Worm (Caenorhabditis elegans): Measurements from ENCODE around the gene dab-1.
A peak's percentile ranks its signal among the peaks of the same experiment; 100 is the strongest.

Gene dab-1

DNA sequence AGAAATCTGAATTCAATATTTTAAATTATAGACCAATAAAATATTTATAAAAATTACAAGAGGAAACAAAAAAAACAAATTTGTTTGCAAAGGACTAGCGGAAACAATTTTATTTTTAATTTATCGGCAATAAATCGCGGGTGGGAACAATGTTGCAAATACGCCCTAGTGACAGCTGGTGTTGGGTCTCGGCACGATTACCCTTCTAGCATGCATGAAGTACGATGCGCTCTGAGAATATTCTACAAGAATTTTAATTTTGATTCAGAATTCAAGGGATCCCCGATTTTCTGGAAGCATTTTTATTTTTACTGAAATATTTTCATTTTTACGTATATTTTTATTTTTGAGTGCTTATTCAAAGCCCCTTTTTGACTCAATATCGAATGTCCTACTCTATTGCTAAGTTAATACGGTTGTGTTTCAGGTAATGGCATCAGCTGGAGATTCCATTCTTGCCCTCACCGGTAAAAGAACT, 37.1 kb upstream of the dab-1 start, which contains the start of the genes mig-5 and cct-1 (continued):
- TF ChIP-seq pax-3 (tag; optimal IDR thresholded peaks at IDR 0.05) (peak; percentile 91), unc-98 (GFP tag; IDR thresholded peaks at IDR 0.05) (peak; percentile 59; the same call in 1 of the 2 replicates), unc-86 (tag; optimal IDR thresholded peaks at IDR 0.05) (peak; percentile 98), pag-3 (tag; optimal IDR thresholded peaks at IDR 0.05; ENCODE audit: borderline replicate concordance, insufficient read depth) (peak; percentile 53), C34B4.2 (tag; optimal IDR thresholded peaks at IDR 0.05) (peak; percentile 71), ama-1 (optimal IDR thresholded peaks at IDR 0.05) (peak; percentile 89), nhr-28 (tag; optimal IDR thresholded peaks at IDR 0.05) (peak; percentile 26), fos-1 (tag; optimal IDR thresholded peaks at IDR 0.05) (peak; percentile 95), lin-35 (GFP tag; optimal IDR thresholded peaks at IDR 0.05) (peak; percentile 92 to 94), unc-62 (GFP tag; optimal IDR thresholded peaks at IDR 0.05) (peak; percentile 45), mef-2 (tag; optimal IDR thresholded peaks at IDR 0.05) (peak; percentile 85), zip-4 (GFP tag; optimal IDR thresholded peaks at IDR 0.05) (peak; percentile 91), vab-15 (tag; optimal IDR thresholded peaks at IDR 0.05) (peak; percentile 94), tlp-1 (tag; optimal IDR thresholded peaks at IDR 0.05) (no peak), isw-1 (GFP tag; IDR thresholded peaks at IDR 0.05) (peak; percentile 99), skn-1 (tag; optimal IDR thresholded peaks at IDR 0.05) (peak; percentile 97), alr-1 (tag; optimal IDR thresholded peaks at IDR 0.05; ENCODE audit: borderline replicate concordance) (no peak), nhr-77 (tag; optimal IDR thresholded peaks at IDR 0.05) (peak; percentile 90), nhr-20 (tag; optimal IDR thresholded peaks at IDR 0.05) (peak; percentile 99), swsn-7 (tag; optimal IDR thresholded peaks at IDR 0.05) (peak; percentile 98), dsc-1 (tag; optimal IDR thresholded peaks at IDR 0.05) (peak; percentile 99), C04F5.9 (tag; optimal IDR thresholded peaks at IDR 0.05) (peak; percentile 100), lin-13 (GFP tag; optimal IDR thresholded peaks at IDR 0.05) (peak; percentile 97), irx-1 (tag; optimal IDR thresholded peaks at IDR 0.05) (peak; percentile 97), lin-15B (tag; optimal IDR thresholded peaks at IDR 0.05) (peak; percentile 98), egl-13 (tag; optimal IDR thresholded peaks at IDR 0.05) (peak; percentile 97), rnt-1 (tag; optimal IDR thresholded peaks at IDR 0.05) (peak; percentile 98), elt-2 (tag; optimal IDR thresholded peaks at IDR 0.05) (peak; percentile 90), nhr-237 (tag; optimal IDR thresholded peaks at IDR 0.05) (peak; percentile 95), grh-1 (GFP tag; IDR thresholded peaks at IDR 0.05) (peak; percentile 98), blmp-1 (tag; optimal IDR thresholded peaks at IDR 0.05) (peak; percentile 92), mep-1 (tag; optimal IDR thresholded peaks at IDR 0.05) (peak; percentile 99), ceh-90 (tag; optimal IDR thresholded peaks at IDR 0.05) (peak; percentile 44), mab-9 (GFP tag; IDR thresholded peaks at IDR 0.05) (peak; percentile 94), nhr-84 (tag; optimal IDR thresholded peaks at IDR 0.05) (no peak), elt-3 (tag; optimal IDR thresholded peaks at IDR 0.05) (peak in 5 of 6 experiments; percentile 63 to 99 (median 91)), nhr-19 (GFP tag; conservative IDR thresholded peaks at IDR 0.05) (peak; percentile 98), ceh-8 (GFP tag; optimal IDR thresholded peaks at IDR 0.05) (peak; percentile 97), lin-14 (GFP tag; optimal IDR thresholded peaks at IDR 0.05) (peak; percentile 98), ces-1 (GFP tag; optimal IDR thresholded peaks at IDR 0.05) (peak; percentile 39), snu-23 (GFP tag; optimal IDR thresholded peaks at IDR 0.05) (peak; percentile 99)

DNA sequence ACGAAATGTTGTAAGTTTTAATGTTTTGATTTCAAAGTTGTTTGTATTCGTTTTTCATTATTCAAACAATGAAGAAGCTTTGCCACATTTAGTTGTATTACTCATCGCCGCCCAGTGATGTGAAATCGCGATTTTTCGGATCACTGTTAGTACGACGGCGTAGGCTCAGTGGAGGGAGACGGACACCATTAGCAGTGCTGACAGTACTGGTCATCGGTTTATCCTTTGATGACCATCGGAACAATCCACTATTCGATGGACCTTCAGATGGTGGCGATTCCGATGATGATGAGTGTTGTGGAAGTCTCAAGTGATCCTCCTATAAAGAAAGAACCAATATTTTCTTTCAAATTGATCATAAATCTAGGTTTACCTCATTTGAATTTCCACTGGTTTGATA, 34.7 kb upstream of the dab-1 start:
- TF ChIP-seq xbp-1 (tag; optimal IDR thresholded peaks at IDR 0.05) (no peak), lin-35 (GFP tag; optimal IDR thresholded peaks at IDR 0.05) (peak in 1 of 2 experiments; percentile 1), nhr-85 (tag) (peak; percentile 53), aly-2 (tag; optimal IDR thresholded peaks at IDR 0.05) (peak; percentile 5), sox-4 (tag; optimal IDR thresholded peaks at IDR 0.05) (no peak)
